Worm (Caenorhabditis elegans) whole organism, L4 larva: ENCODE measurements around the gene W02D7.5.

Experiments used
- D1046.2 ChIP-seq: fragments of 200-800 bp; sonication (Bioruptor generic); IDR thresholded peaks from 2 replicates; pipeline ENCODE4 v1.3.6; 2022; ENCODE audit warnings: missing genetic modification characterization, missing compliant biosample characterization
- F10B5.3 ChIP-seq: sonication (generic microtip); optimal IDR thresholded peaks from 2 replicates; lab custom pipeline; 2016; ENCODE audit warnings: mild to moderate bottlenecking, missing genetic modification characterization, missing compliant biosample characterization
- F26F4.8 ChIP-seq: fragments of 200-800 bp; sonication (Bioruptor generic); conservative IDR thresholded peaks from 2 replicates; pipeline ENCODE4 v1.3.6; 2022; ENCODE audit warnings: missing genetic modification characterization, missing compliant biosample characterization
- F44E2.7 ChIP-seq: fragments of 200-800 bp; sonication (Bioruptor generic); IDR thresholded peaks from 2 replicates; pipeline ENCODE4 v2.1.2; 2022; ENCODE audit warnings: missing genetic modification characterization, missing compliant biosample characterization
- F49E8.2 ChIP-seq: sonication (generic microtip); optimal IDR thresholded peaks from 2 replicates; lab custom pipeline; 2016; ENCODE audit warnings: missing compliant biosample characterization, mild to moderate bottlenecking, missing genetic modification characterization, borderline replicate concordance
- Y105C5A.15 ChIP-seq: fragments of 200-800 bp; sonication (Bioruptor generic); IDR thresholded peaks from 2 replicates; pipeline ENCODE4 v1.3.6; 2022; ENCODE audit warnings: missing genetic modification characterization, missing compliant biosample characterization
- Y48G9A.11 ChIP-seq: fragments of 200-800 bp; sonication (Bioruptor generic); IDR thresholded peaks from 2 replicates; pipeline ENCODE4 v1.3.6; 2022; ENCODE audit warnings: missing genetic modification reagents, missing genetic modification characterization, missing compliant biosample characterization
- ama-1 ChIP-seq: fragments of 150-350 bp; optimal IDR thresholded peaks from 2 replicates; lab custom pipeline; 2014; ENCODE audit warnings: inconsistent platforms, mixed read lengths
- ceh-32 ChIP-seq: sonication (generic microtip); optimal IDR thresholded peaks from 2 replicates; lab custom pipeline; 2016; ENCODE audit warnings: mild to moderate bottlenecking, missing genetic modification characterization, missing compliant biosample characterization; ENCODE audit not compliant: poor library complexity
- ceh-44 ChIP-seq: fragments of 200-800 bp; sonication (Bioruptor generic); IDR thresholded peaks from 2 replicates; pipeline ENCODE4 v1.3.6; 2022; ENCODE audit warnings: missing genetic modification reagents, missing genetic modification characterization, missing compliant biosample characterization
- ceh-62 ChIP-seq: sonication (generic microtip); optimal IDR thresholded peaks from 2 replicates; lab custom pipeline; 2017; ENCODE audit warnings: missing biosample characterization, missing genetic modification characterization
- ceh-82 ChIP-seq: sonication (generic microtip); optimal IDR thresholded peaks from 2 replicates; lab custom pipeline; 2017; ENCODE audit warnings: missing biosample characterization, missing genetic modification characterization
- cey-2 ChIP-seq: sonication (generic microtip); optimal IDR thresholded peaks from 3 replicates; lab custom pipeline; 2017; ENCODE audit warnings: missing genetic modification characterization, mild to moderate bottlenecking, missing compliant biosample characterization, antibody characterized with exemption, borderline replicate concordance; ENCODE audit not compliant: insufficient read depth
- ctbp-1 ChIP-seq: fragments of 200-800 bp; sonication (Bioruptor generic); IDR thresholded peaks from 2 replicates; pipeline ENCODE4 v1.3.6; 2022; ENCODE audit warnings: missing genetic modification reagents, missing genetic modification characterization, missing compliant biosample characterization
- daf-12 ChIP-seq: fragments of 150-350 bp; optimal IDR thresholded peaks from 2 replicates; lab custom pipeline; 2014; ENCODE audit warnings: missing biosample characterization, missing genetic modification reagents, missing genetic modification characterization
- daf-8 ChIP-seq: fragments of 200-800 bp; sonication (Bioruptor generic); IDR thresholded peaks from 2 replicates; pipeline ENCODE4 v1.3.6; 2022; ENCODE audit warnings: missing genetic modification characterization, missing compliant biosample characterization
- dmd-6 ChIP-seq: fragments of 200-800 bp; sonication (Bioruptor generic); IDR thresholded peaks from 2 replicates; pipeline ENCODE4 v1.3.6; 2022; ENCODE audit warnings: missing genetic modification reagents, missing genetic modification characterization, missing compliant biosample characterization
- dmd-8 ChIP-seq: fragments of 200-800 bp; sonication (Bioruptor generic); IDR thresholded peaks from 2 replicates; pipeline ENCODE4 v1.3.6; 2022; ENCODE audit warnings: missing genetic modification characterization, missing compliant biosample characterization
- dmd-9 ChIP-seq: fragments of 200-800 bp; sonication (Bioruptor generic); IDR thresholded peaks from 2 replicates; pipeline ENCODE4 v1.3.6; 2022; ENCODE audit warnings: missing genetic modification reagents, missing genetic modification characterization, missing compliant biosample characterization
- duxl-1 ChIP-seq: sonication (generic microtip); optimal IDR thresholded peaks from 2 replicates; lab custom pipeline; 2016; ENCODE audit warnings: mild to moderate bottlenecking, missing genetic modification characterization, moderate library complexity, missing compliant biosample characterization; ENCODE audit not compliant: poor library complexity
- egl-27 ChIP-seq: sonication (generic microtip); optimal IDR thresholded peaks from 3 replicates; lab custom pipeline; 2017; ENCODE audit warnings: missing biosample characterization, missing genetic modification reagents, missing genetic modification characterization
- egl-43 ChIP-seq: fragments of 200-800 bp; sonication (Bioruptor generic); IDR thresholded peaks from 2 replicates; pipeline ENCODE4 v1.3.6; 2022; ENCODE audit warnings: missing genetic modification reagents, missing genetic modification characterization, missing compliant biosample characterization
- hlh-30 ChIP-seq: sonication (generic microtip); optimal IDR thresholded peaks from 2 replicates; lab custom pipeline; 2017; ENCODE audit warnings: antibody characterized with exemption, mild to moderate bottlenecking, missing genetic modification characterization, missing compliant biosample characterization; ENCODE audit not compliant: insufficient read depth
- hmg-1.1 ChIP-seq: fragments of 200-800 bp; sonication (Bioruptor generic); IDR thresholded peaks from 2 replicates; pipeline ENCODE4 v1.3.6; 2022; ENCODE audit warnings: missing genetic modification reagents, missing genetic modification characterization, missing compliant biosample characterization
- jun-1 ChIP-seq: fragments of 150-350 bp; optimal IDR thresholded peaks from 2 replicates; lab custom pipeline; 2014; ENCODE audit warnings: missing biosample characterization, missing genetic modification reagents, missing genetic modification characterization
- lim-7 ChIP-seq: fragments of 200-800 bp; sonication (Bioruptor generic); IDR thresholded peaks from 2 replicates; pipeline ENCODE4 v1.3.6; 2022; ENCODE audit warnings: missing genetic modification characterization, missing compliant biosample characterization
- lin-13 ChIP-seq: fragments of 150-350 bp; optimal IDR thresholded peaks from 2 replicates; lab custom pipeline; 2014; ENCODE audit warnings: missing biosample characterization, missing genetic modification reagents, missing genetic modification characterization
- lin-38 ChIP-seq: fragments of 200-800 bp; sonication (Bioruptor generic); IDR thresholded peaks from 2 replicates; pipeline ENCODE4 v1.3.6; 2022; ENCODE audit warnings: missing genetic modification reagents, missing genetic modification characterization, missing compliant biosample characterization
- lin-39 ChIP-seq: fragments of 150-350 bp; optimal IDR thresholded peaks from 2 replicates; lab custom pipeline; 2014; ENCODE audit warnings: missing biosample characterization, missing genetic modification reagents, missing genetic modification characterization
- madf-9 ChIP-seq: fragments of 200-800 bp; sonication (Bioruptor generic); conservative IDR thresholded peaks from 2 replicates; pipeline ENCODE4 v1.3.6; 2022; ENCODE audit warnings: missing genetic modification reagents, missing genetic modification characterization, missing compliant biosample characterization
- mdt-29 ChIP-seq: fragments of 200-800 bp; sonication (Bioruptor generic); IDR thresholded peaks from 2 replicates; pipeline ENCODE4 v1.3.6; 2022; ENCODE audit warnings: missing genetic modification reagents, missing genetic modification characterization, missing compliant biosample characterization
- mep-1 ChIP-seq: fragments of 150-350 bp; sonication (generic microtip); optimal IDR thresholded peaks from 3 replicates; lab custom pipeline; 2014; ENCODE audit warnings: missing biosample characterization, missing genetic modification characterization
- mes-2 ChIP-seq: sonication (generic microtip); optimal IDR thresholded peaks from 2 replicates; lab custom pipeline; 2016; ENCODE audit warnings: missing genotype, mild to moderate bottlenecking, missing genetic modification characterization, missing compliant biosample characterization; ENCODE audit not compliant: poor library complexity, severe bottlenecking
- nhr-111 ChIP-seq: fragments of 200-800 bp; sonication (Bioruptor generic); optimal IDR thresholded peaks from 2 replicates; lab custom pipeline; 2018; ENCODE audit warnings: mild to moderate bottlenecking, missing genetic modification characterization, missing compliant biosample characterization
- nhr-237 ChIP-seq: sonication (generic microtip); optimal IDR thresholded peaks from 2 replicates; lab custom pipeline; 2017; ENCODE audit warnings: missing biosample characterization, missing genetic modification characterization
- nhr-28 ChIP-seq: fragments of 150-350 bp; optimal IDR thresholded peaks from 2 replicates; lab custom pipeline; 2014; ENCODE audit warnings: missing biosample characterization, missing genetic modification characterization
- nhr-77 ChIP-seq: fragments of 150-350 bp; optimal IDR thresholded peaks from 2 replicates; lab custom pipeline; 2014; ENCODE audit warnings: missing biosample characterization, missing genetic modification characterization
- php-3 ChIP-seq: fragments of 200-800 bp; sonication (Bioruptor generic); IDR thresholded peaks from 2 replicates; pipeline ENCODE4 v1.3.6; 2022; ENCODE audit warnings: missing genetic modification reagents, missing genetic modification characterization, missing compliant biosample characterization
- saeg-2 ChIP-seq: fragments of 200-800 bp; sonication (Bioruptor generic); IDR thresholded peaks from 2 replicates; pipeline ENCODE4 v1.3.6; 2022; ENCODE audit warnings: missing genetic modification reagents, missing genetic modification characterization, missing compliant biosample characterization
- set-16 ChIP-seq: fragments of 200-800 bp; sonication (Bioruptor generic); IDR thresholded peaks from 2 replicates; pipeline ENCODE4 v1.3.6; 2022; ENCODE audit warnings: missing genetic modification reagents, missing genetic modification characterization, missing compliant biosample characterization
- snpc-4 ChIP-seq: fragments of 150-350 bp; optimal IDR thresholded peaks from 2 replicates; lab custom pipeline; 2014; ENCODE audit warnings: missing biosample characterization, missing genetic modification characterization
- tag-97 ChIP-seq: fragments of 200-800 bp; sonication (Bioruptor generic); IDR thresholded peaks from 2 replicates; pipeline ENCODE4 v1.3.6; 2022; ENCODE audit warnings: missing genetic modification characterization, missing compliant biosample characterization
- unc-130 ChIP-seq: sonication (generic microtip); optimal IDR thresholded peaks from 2 replicates; lab custom pipeline; 2016; ENCODE audit warnings: missing genetic modification reagents, missing genetic modification characterization, missing compliant biosample characterization
- unc-39 ChIP-seq: sonication (generic microtip); optimal IDR thresholded peaks from 2 replicates; lab custom pipeline; 2017; ENCODE audit warnings: missing biosample characterization, missing genetic modification characterization
- vab-7 ChIP-seq: fragments of 200-800 bp; sonication (Bioruptor generic); IDR thresholded peaks from 2 replicates; pipeline ENCODE4 v1.3.6; 2022; ENCODE audit warnings: missing genetic modification reagents, missing genetic modification characterization, missing compliant biosample characterization
- zfp-3 ChIP-seq: fragments of 200-800 bp; sonication (Bioruptor generic); conservative IDR thresholded peaks from 2 replicates; pipeline ENCODE4 v1.3.6; 2022; ENCODE audit warnings: missing genetic modification reagents, missing genetic modification characterization, missing compliant biosample characterization
- zip-2 ChIP-seq: fragments of 150-350 bp; optimal IDR thresholded peaks from 2 replicates; lab custom pipeline; 2014; ENCODE audit warnings: missing biosample characterization, missing genetic modification characterization
- ztf-7 ChIP-seq: fragments of 150-350 bp; optimal IDR thresholded peaks from 2 replicates; lab custom pipeline; 2014; ENCODE audit warnings: missing biosample characterization, missing genetic modification characterization

The W02D7.5 gene

DNA sequence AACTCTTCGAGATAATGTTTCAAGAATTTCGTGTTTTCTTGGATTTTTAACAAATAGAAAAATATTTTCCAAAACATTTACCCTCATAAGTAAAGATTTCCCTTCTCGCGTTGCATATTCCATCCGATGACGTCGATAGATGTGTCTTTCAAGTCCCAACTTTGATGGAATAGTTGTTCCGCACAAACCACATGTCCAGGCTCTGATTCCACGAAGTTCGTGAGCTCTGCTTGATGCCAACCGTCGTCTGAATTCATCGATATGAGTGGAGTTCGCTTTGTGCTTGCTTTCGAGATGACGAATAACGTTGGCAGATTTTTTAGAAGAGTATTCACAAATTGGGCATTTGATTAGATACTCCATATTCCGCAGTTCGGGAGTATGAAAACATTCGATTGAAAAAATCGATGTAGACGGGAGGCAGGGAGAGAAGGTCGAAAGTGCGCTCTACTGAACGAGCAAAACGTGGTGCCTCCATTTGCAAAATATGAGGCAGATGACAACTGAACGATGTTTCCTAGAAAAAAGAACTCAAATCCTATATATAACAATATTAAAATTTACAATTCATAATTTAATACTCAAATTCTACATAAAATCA is 2.0 kb upstream of the W02D7.5 start, which contains the start of gene W02D7.6 (continued):
- peak; percentile 80 for TF ChIP-seq ama-1 (lab: Kevin White, UChicago)
- no peak for TF ChIP-seq F26F4.8 (GFP tag; lab: Robert Waterston, UW)
- no peak for TF ChIP-seq D1046.2
- no peak for TF ChIP-seq jun-1 (tag; lab: Kevin White, UChicago)
- no peak for TF ChIP-seq ceh-32
- 0 out of 2 replicates have a peak, but pooled peaks have one; percentile 20 for TF ChIP-seq F44E2.7 (GFP tag; lab: Robert Waterston, UW)
- TF ChIP-seq zfp-3 (GFP tag; lab: Robert Waterston, UW) = no peak
- no peak for TF ChIP-seq lim-7 (GFP tag; lab: Robert Waterston, UW)
- no peak for TF ChIP-seq egl-43 (GFP tag; lab: Robert Waterston, UW)
- TF ChIP-seq set-16 = no peak
- TF ChIP-seq ztf-7 (tag; lab: Kevin White, UChicago) = no peak
- TF ChIP-seq unc-39 = no peak
- no peak for TF ChIP-seq F49E8.2
- peak; percentile 48 for TF ChIP-seq mes-2 (tag; lab: Kevin White, UChicago)
- no peak for TF ChIP-seq nhr-28
- no peak for TF ChIP-seq egl-27 (tag; lab: Kevin White, UChicago)
- no peak for TF ChIP-seq tag-97
- no peak for TF ChIP-seq saeg-2 (GFP tag; lab: Robert Waterston, UW)
- no peak for TF ChIP-seq Y105C5A.15 (GFP tag; lab: Robert Waterston, UW)
- TF ChIP-seq ceh-62 (tag; lab: Kevin White, UChicago) = no peak
- TF ChIP-seq F10B5.3 (tag; lab: Kevin White, UChicago) = no peak
- peak; percentile 7 for TF ChIP-seq nhr-111
- TF ChIP-seq lin-39 (tag; lab: Kevin White, UChicago) = no peak
- TF ChIP-seq snpc-4 = no peak
- TF ChIP-seq lin-13 (GFP tag; lab: Kevin White, UChicago) = no peak
- no peak for TF ChIP-seq ceh-44 (GFP tag; lab: Robert Waterston, UW)
- peak; percentile 35 for TF ChIP-seq hlh-30 (tag; lab: Kevin White, UChicago)
- no peak for TF ChIP-seq nhr-237 (tag; lab: Kevin White, UChicago)
- TF ChIP-seq cey-2 = no peak
- no peak for TF ChIP-seq hmg-1.1 (GFP tag; lab: Robert Waterston, UW)
- no peak for TF ChIP-seq Y48G9A.11 (GFP tag; lab: Robert Waterston, UW)
- no peak for TF ChIP-seq daf-8 (GFP tag; lab: Robert Waterston, UW)
- peak; percentile 44 for TF ChIP-seq duxl-1 (tag; lab: Kevin White, UChicago)

DNA sequence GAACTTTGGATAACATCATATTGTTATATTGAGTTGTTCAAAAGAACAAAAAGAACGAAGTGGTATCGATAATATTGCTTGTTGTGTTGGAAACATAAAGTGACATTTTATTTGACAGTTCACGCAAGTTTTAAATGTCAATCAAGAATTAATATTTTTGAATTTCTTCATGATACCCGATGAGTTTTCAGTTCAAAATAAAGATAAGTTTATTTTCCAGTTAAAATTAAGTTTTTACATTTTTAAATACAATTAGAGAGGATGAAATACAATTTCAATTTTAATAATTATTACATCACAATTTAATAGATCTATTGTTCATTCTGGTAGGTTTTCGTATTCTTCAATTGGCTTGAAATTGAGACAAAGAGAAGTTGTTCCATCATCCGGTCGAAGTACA is 1.5 kb downstream of the W02D7.5 start, which contains the start of gene W02D7.4:
Gene W02D7.4, minus strand, starts transcription at position 101 of the 400 bp plus-strand sequence.
- no peak for TF ChIP-seq mep-1 (tag; lab: Kevin White, UChicago)
- TF ChIP-seq nhr-28 = no peak
- TF ChIP-seq madf-9 (GFP tag; lab: Robert Waterston, UW) = no peak
- no peak for TF ChIP-seq daf-12
- TF ChIP-seq lin-38 (GFP tag; lab: Robert Waterston, UW) = no peak
- TF ChIP-seq dmd-6 (GFP tag; lab: Robert Waterston, UW) = peak; percentile 32; the same call in 1 of the 2 replicates
- TF ChIP-seq, all 104 proteins: peak for 1

DNA sequence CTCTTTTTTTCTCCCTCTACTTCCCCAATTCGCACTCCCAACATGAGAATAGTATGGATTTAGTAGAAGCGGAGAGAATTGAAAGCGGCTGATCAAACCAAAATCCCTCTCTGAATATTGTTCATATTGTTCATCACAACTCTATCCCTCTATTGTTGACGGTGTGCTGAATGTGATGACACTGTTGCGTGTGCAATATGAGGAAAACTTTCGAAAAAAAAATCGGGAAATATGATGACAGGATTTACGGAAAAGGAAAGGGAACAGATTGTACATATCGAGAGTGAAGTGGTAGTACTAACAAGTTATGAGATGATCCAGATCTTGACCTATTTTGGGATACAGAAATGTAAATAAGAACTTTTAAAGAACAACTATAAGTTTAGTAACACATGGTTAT is 3.2 kb downstream of the W02D7.5 start, which contains the start of gene smex-1:
Gene smex-1, minus strand, starts transcription at position 101 of the 400 bp plus-strand sequence.
- TF ChIP-seq unc-130 (GFP tag; lab: Kevin White, UChicago) = no peak
- no peak for TF ChIP-seq zip-2
- no peak for TF ChIP-seq php-3 (GFP tag; lab: Robert Waterston, UW)
- TF ChIP-seq dmd-6 (GFP tag; lab: Robert Waterston, UW) = no peak
- TF ChIP-seq nhr-77 (tag; lab: Kevin White, UChicago) = no peak
- TF ChIP-seq vab-7 (GFP tag; lab: Robert Waterston, UW) = no peak
- TF ChIP-seq dmd-8 (GFP tag; lab: Robert Waterston, UW) = no peak
- no peak for TF ChIP-seq tag-97
- no peak for TF ChIP-seq ceh-82 (tag; lab: Kevin White, UChicago)
- TF ChIP-seq dmd-9 (GFP tag; lab: Robert Waterston, UW) = no peak
- TF ChIP-seq ctbp-1 (GFP tag; lab: Robert Waterston, UW) = no peak
- TF ChIP-seq jun-1 (tag; lab: Kevin White, UChicago) = no peak
- no peak for TF ChIP-seq mdt-29 (GFP tag; lab: Robert Waterston, UW)
- no peak for TF ChIP-seq saeg-2 (GFP tag; lab: Robert Waterston, UW)
- no peak for TF ChIP-seq hmg-1.1 (GFP tag; lab: Robert Waterston, UW)
